Fruit fly (Drosophila melanogaster) whole organism, embryonic: Measurements from ENCODE around the gene CG9737.

Source experiments
- Aef1 ChIP-seq: fragments of 200-800 bp; sonication (Bioruptor generic); IDR thresholded peaks from 3 replicates; pipeline ENCODE4 v1.3.6; 2022; ENCODE audit warnings: missing biosample characterization, missing genetic modification characterization
- Antp ChIP-seq: fragments of 200-800 bp; sonication (Bioruptor generic); optimal IDR thresholded peaks from 3 replicates; lab custom pipeline; 2016; ENCODE audit warnings: missing biosample characterization, missing genetic modification characterization
- CG13624 ChIP-seq: fragments of 200-800 bp; sonication (Bioruptor generic); optimal IDR thresholded peaks from 2 replicates; lab custom pipeline; 2016; ENCODE audit warnings: missing biosample characterization, missing genetic modification characterization
- CG1529 ChIP-seq: fragments of 200-800 bp; sonication (Bioruptor generic); optimal IDR thresholded peaks from 3 replicates; lab custom pipeline; 2018; ENCODE audit warnings: missing biosample characterization, missing genetic modification characterization
- CG1603 ChIP-seq: fragments of 200-800 bp; sonication (Bioruptor generic); optimal IDR thresholded peaks from 2 replicates; lab custom pipeline; 2019; ENCODE audit warnings: missing biosample characterization, mild to moderate bottlenecking, missing genetic modification characterization, moderate library complexity
- CG17829 ChIP-seq: fragments of 200-800 bp; optimal IDR thresholded peaks from 2 replicates; lab custom pipeline; 2019; ENCODE audit warnings: missing biosample characterization, mild to moderate bottlenecking, missing genetic modification characterization, moderate library complexity
- CG18262 ChIP-seq: fragments of 200-800 bp; optimal IDR thresholded peaks from 3 replicates; lab custom pipeline; 2019; ENCODE audit warnings: missing biosample characterization, mild to moderate bottlenecking, missing genetic modification characterization, moderate library complexity
- CG18764 ChIP-seq: fragments of 200-800 bp; sonication (Bioruptor generic); optimal IDR thresholded peaks from 3 replicates; lab custom pipeline; 2016; ENCODE audit warnings: missing biosample characterization, missing genetic modification characterization
- CG2202 ChIP-seq: fragments of 200-800 bp; sonication (Bioruptor generic); optimal IDR thresholded peaks from 2 replicates; lab custom pipeline; 2018; ENCODE audit warnings: missing biosample characterization, mild to moderate bottlenecking, missing genetic modification characterization
- CG3726 ChIP-seq: fragments of 200-800 bp; sonication (Bioruptor generic); IDR thresholded peaks from 3 replicates; pipeline ENCODE4, ENCODE4 v1.3.6; 2022; ENCODE audit warnings: missing biosample characterization, missing genetic modification characterization
- CG42726 ChIP-seq: fragments of 200-800 bp; sonication (Bioruptor generic); IDR thresholded peaks from 2 replicates; pipeline ENCODE4 v1.3.6; 2022; ENCODE audit warnings: missing biosample characterization, missing genetic modification characterization; ENCODE audit not compliant: partially characterized antibody
- CG43689 ChIP-seq: fragments of 200-800 bp; sonication (Bioruptor generic); IDR thresholded peaks from 2 replicates; pipeline ENCODE4 v1.3.6; 2022; ENCODE audit warnings: missing biosample characterization, missing genetic modification characterization
- CG6254 ChIP-seq: fragments of 200-800 bp; sonication (Bioruptor generic); optimal IDR thresholded peaks from 3 replicates; lab custom pipeline; 2017; ENCODE audit warnings: mild to moderate bottlenecking, missing biosample characterization, missing genetic modification reagents, missing genetic modification characterization
- CG6765 ChIP-seq: fragments of 200-800 bp; sonication (Bioruptor generic); optimal IDR thresholded peaks from 3 replicates; lab custom pipeline; 2017; ENCODE audit warnings: missing biosample characterization, mild to moderate bottlenecking, missing genetic modification characterization
- CG8924 ChIP-seq: fragments of 200-800 bp; optimal IDR thresholded peaks from 3 replicates; lab custom pipeline; 2019; ENCODE audit warnings: missing biosample characterization, mild to moderate bottlenecking, missing genetic modification characterization, moderate library complexity
- CG9437 ChIP-seq: fragments of 200-800 bp; sonication (Bioruptor generic); optimal IDR thresholded peaks from 2 replicates; lab custom pipeline; 2018; ENCODE audit warnings: missing biosample characterization, mild to moderate bottlenecking, missing genetic modification characterization
- CG9817 ChIP-seq: fragments of 200-800 bp; sonication (Bioruptor generic); optimal IDR thresholded peaks from 2 replicates; lab custom pipeline; 2018; ENCODE audit warnings: missing biosample characterization, mild to moderate bottlenecking, missing genetic modification characterization, moderate library complexity
- Dip3 ChIP-seq: fragments of 200-800 bp; sonication (Bioruptor generic); optimal IDR thresholded peaks from 3 replicates; lab custom pipeline; 2016; ENCODE audit warnings: missing biosample characterization, missing genetic modification characterization
- Doc2 ChIP-seq: fragments of 200-800 bp; sonication (Bioruptor generic); IDR thresholded peaks from 2 replicates; pipeline ENCODE4 v1.3.6; 2022; ENCODE audit warnings: missing biosample characterization, missing genetic modification characterization
- Dp ChIP-seq: fragments of 200-800 bp; sonication (Bioruptor generic); optimal IDR thresholded peaks from 2 replicates; lab custom pipeline; 2018; ENCODE audit warnings: missing biosample characterization, mild to moderate bottlenecking, missing genetic modification characterization, moderate library complexity
- Dref ChIP-seq: fragments of 200-800 bp; sonication (Bioruptor generic); IDR thresholded peaks from 2 replicates; pipeline ENCODE4 v1.3.6; 2022; ENCODE audit warnings: missing biosample characterization, missing genetic modification characterization
- HmgZ ChIP-seq: fragments of 200-800 bp; sonication (Bioruptor generic); optimal IDR thresholded peaks from 2 replicates; lab custom pipeline; 2018; ENCODE audit warnings: missing biosample characterization, mild to moderate bottlenecking, missing genetic modification characterization
- NK7.1 ChIP-seq: fragments of 200-800 bp; sonication (Bioruptor generic); optimal IDR thresholded peaks from 3 replicates; lab custom pipeline; 2016; ENCODE audit warnings: missing biosample characterization, missing genetic modification characterization
- Ravus ChIP-seq: fragments of 200-800 bp; sonication (Bioruptor generic); IDR thresholded peaks from 2 replicates; pipeline ENCODE4 v1.3.6; 2022; ENCODE audit warnings: missing biosample characterization, missing genetic modification characterization
- TFAM ChIP-seq: fragments of 200-800 bp; sonication (Bioruptor generic); optimal IDR thresholded peaks from 2 replicates; lab custom pipeline; 2017; ENCODE audit warnings: missing biosample characterization, missing genetic modification characterization, inconsistent platforms
- Xbp1 ChIP-seq: fragments of 200-800 bp; sonication (Bioruptor generic); optimal IDR thresholded peaks from 3 replicates; lab custom pipeline; 2016; ENCODE audit warnings: missing biosample characterization, mild to moderate bottlenecking, missing genetic modification characterization
- ash1 ChIP-seq: fragments of 200-800 bp; sonication (Bioruptor generic); optimal IDR thresholded peaks from 2 replicates; lab custom pipeline; 2018; ENCODE audit warnings: missing biosample characterization, mild to moderate bottlenecking, missing genetic modification characterization
- bbx ChIP-seq: fragments of 200-800 bp; sonication (Bioruptor generic); IDR thresholded peaks from 2 replicates; pipeline ENCODE4 v1.3.6; 2022; ENCODE audit warnings: missing biosample characterization, missing genetic modification characterization; ENCODE audit not compliant: partially characterized antibody
- chn ChIP-seq: fragments of 200-800 bp; sonication (Bioruptor generic); optimal IDR thresholded peaks from 2 replicates; lab custom pipeline; 2016; ENCODE audit warnings: missing biosample characterization, missing genetic modification characterization
- crc ChIP-seq: fragments of 200-800 bp; sonication (Bioruptor generic); optimal IDR thresholded peaks from 2 replicates; lab custom pipeline; 2016; ENCODE audit warnings: missing biosample characterization, missing genetic modification characterization
- ems ChIP-seq: fragments of 200-800 bp; sonication (Bioruptor generic); optimal IDR thresholded peaks from 3 replicates; lab custom pipeline; 2016; ENCODE audit warnings: missing biosample characterization, missing genetic modification characterization
- fd3F ChIP-seq: fragments of 200-800 bp; sonication (Bioruptor generic); optimal IDR thresholded peaks from 2 replicates; lab custom pipeline; 2018; ENCODE audit warnings: missing biosample characterization, mild to moderate bottlenecking, missing genetic modification characterization, moderate library complexity
- fd64A ChIP-seq: fragments of 200-800 bp; sonication (Bioruptor generic); optimal IDR thresholded peaks from 3 replicates; lab custom pipeline; 2018; ENCODE audit warnings: missing biosample characterization, mild to moderate bottlenecking, missing genetic modification characterization
- fu2 ChIP-seq: fragments of 200-800 bp; sonication (Bioruptor generic); optimal IDR thresholded peaks from 2 replicates; lab custom pipeline; 2016; ENCODE audit warnings: missing biosample characterization, missing genetic modification characterization
- gcm ChIP-seq: fragments of 200-800 bp; sonication (Bioruptor generic); optimal IDR thresholded peaks from 2 replicates; lab custom pipeline; 2019; ENCODE audit warnings: missing biosample characterization, mild to moderate bottlenecking, missing genetic modification characterization, moderate library complexity
- hb ChIP-seq: fragments of 200-800 bp; sonication (Bioruptor generic); IDR thresholded peaks from 3 replicates; pipeline ENCODE4 v1.3.6; 2022; ENCODE audit warnings: missing biosample characterization, missing genetic modification characterization; ENCODE audit not compliant: partially characterized antibody
- hbn ChIP-seq: fragments of 200-800 bp; sonication (Bioruptor generic); IDR thresholded peaks from 2 replicates; pipeline ENCODE4 v1.3.6; 2022; ENCODE audit warnings: missing biosample characterization, missing genetic modification characterization; ENCODE audit not compliant: partially characterized antibody
- lilli ChIP-seq: fragments of 200-800 bp; sonication (Bioruptor generic); optimal IDR thresholded peaks from 3 replicates; lab custom pipeline; 2016; ENCODE audit warnings: missing biosample characterization, missing genetic modification characterization
- lov ChIP-seq, 2 experiments: fragments of 200-800 bp in 1 of 2; fragments of >200 bp in 1 of 2; sonication (Bioruptor generic) in 1 of 2; IDR thresholded peaks in 1 of 2; optimal IDR thresholded peaks in 1 of 2; 2 replicates in 1 of 2; 3 replicates in 1 of 2; pipeline versions ENCODE4 v1.3.6 to Lab custom; 2017 to 2022; ENCODE audit warnings: missing biosample characterization in 1 of 2, missing genetic modification characterization in 1 of 2
- luna ChIP-seq: fragments of 200-800 bp; sonication (Bioruptor generic); optimal IDR thresholded peaks from 2 replicates; lab custom pipeline; 2016; ENCODE audit warnings: missing biosample characterization, missing genetic modification characterization
- oc ChIP-seq: fragments of 200-800 bp; sonication (Bioruptor generic); optimal IDR thresholded peaks from 2 replicates; lab custom pipeline; 2018; ENCODE audit warnings: missing biosample characterization, mild to moderate bottlenecking, missing genetic modification characterization, moderate library complexity
- pan ChIP-seq, 4 experiments: fragments of >200 bp in 3 of 4; fragments of 200-800 bp in 1 of 4; sonication (Bioruptor generic) in 1 of 4; optimal IDR thresholded peaks in 3 of 4; IDR thresholded peaks in 1 of 4; 2 replicates each; pipeline versions ENCODE4 v1.3.6 to Lab custom; 2017 to 2022; ENCODE audit warnings: missing biosample characterization in 2 of 4, missing genetic modification characterization in 2 of 4, mixed read lengths in 1 of 4
- pb ChIP-seq: fragments of 200-800 bp; sonication (Bioruptor generic); optimal IDR thresholded peaks from 3 replicates; lab custom pipeline; 2016; ENCODE audit warnings: missing biosample characterization, missing genetic modification characterization
- sc ChIP-seq, 3 experiments: fragments of >200 bp in 2 of 3; fragments of 200-800 bp in 1 of 3; sonication (Bioruptor generic) in 1 of 3; optimal IDR thresholded peaks; 2 replicates in 2 of 3; 3 replicates in 1 of 3; lab custom pipeline; 2017; ENCODE audit warnings: mild to moderate bottlenecking in 1 of 3, missing biosample characterization in 1 of 3, missing genetic modification characterization in 1 of 3, missing genetic modification reagents in 1 of 3
- shn ChIP-seq: fragments of 200-800 bp; sonication (Bioruptor generic); optimal IDR thresholded peaks from 3 replicates; lab custom pipeline; 2016; ENCODE audit warnings: missing biosample characterization, missing genetic modification characterization
- tap ChIP-seq: fragments of 200-800 bp; optimal IDR thresholded peaks from 3 replicates; lab custom pipeline; 2019; ENCODE audit warnings: missing biosample characterization, mild to moderate bottlenecking, missing genetic modification characterization, moderate library complexity
- wor ChIP-seq: fragments of 200-800 bp; sonication (Bioruptor generic); IDR thresholded peaks from 2 replicates; pipeline ENCODE4 v1.3.6; 2022; ENCODE audit warnings: missing biosample characterization, missing genetic modification characterization

The CG9737 gene

DNA sequence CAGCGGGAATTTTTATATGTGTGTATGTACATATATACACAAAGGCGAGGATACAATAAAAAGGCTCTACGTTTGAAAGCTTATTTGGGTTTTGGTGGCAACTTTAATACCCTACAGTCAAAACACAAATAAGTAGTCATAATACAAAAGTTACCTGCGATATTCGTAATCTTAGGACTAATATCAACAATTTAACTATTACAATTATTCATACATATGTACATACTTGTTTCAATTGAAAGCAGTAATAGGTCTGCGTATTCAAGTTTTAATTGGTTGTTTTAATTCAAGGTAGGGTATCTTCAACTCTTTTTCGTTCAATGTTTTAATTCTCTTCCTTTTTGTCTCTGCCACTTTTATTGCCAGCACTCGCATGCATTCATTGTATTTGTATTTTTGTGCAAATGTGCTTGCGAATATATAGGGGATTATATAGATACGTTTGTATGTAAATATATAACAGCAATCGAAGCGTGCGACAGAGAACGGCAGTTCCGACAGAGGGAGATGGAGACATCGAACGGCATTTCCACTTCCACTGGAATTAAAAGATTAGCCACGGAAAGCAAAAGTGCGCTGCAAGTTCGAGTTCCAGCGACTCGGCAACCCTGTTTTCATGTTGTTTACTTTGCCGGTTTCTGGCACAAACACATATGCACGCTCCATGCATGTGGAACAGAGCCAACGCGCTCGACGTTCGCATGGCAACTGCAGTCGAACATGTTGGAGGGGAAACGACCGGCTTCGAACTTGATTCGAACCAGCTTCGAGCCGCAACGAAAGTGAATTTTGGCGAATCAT is 33.6 kb upstream of the CG9737 start (continued):
- TF ChIP-seq Antp (GFP tag; lab: Kevin White, UChicago) = peak; percentile 54
- 0 out of 3 replicates have a peak, but pooled peaks have one; percentile 20 for TF ChIP-seq CG3726 (GFP tag; lab: Robert Waterston, UW)
- TF ChIP-seq CG18262 = peak; percentile 32
- peak; percentile 23 for TF ChIP-seq crc (GFP tag; lab: Kevin White, UChicago)
- TF ChIP-seq pan (optimal IDR thresholded peaks at IDR 0.05; lab: Kevin White, UChicago) = no peak
- TF ChIP-seq pan (GFP tag; optimal IDR thresholded peaks at IDR 0.05 in 1 of 2, IDR thresholded peaks at IDR 0.05 in 1 of 2) = peak in 1 of 2 experiments; percentile 39
- TF ChIP-seq fu2 = no peak
- peak; percentile 26 for TF ChIP-seq CG18764 (GFP tag; lab: Kevin White, UChicago)
- peak; percentile 26 for TF ChIP-seq fd3F (GFP tag; lab: Kevin White, UChicago)
- TF ChIP-seq pb (GFP tag; lab: Kevin White, UChicago) = peak; percentile 8
- no peak for TF ChIP-seq luna
- TF ChIP-seq Dip3 (GFP tag; lab: Kevin White, UChicago) = no peak
- peak; percentile 57 for TF ChIP-seq gcm (GFP tag; lab: Kevin White, UChicago)
- TF ChIP-seq NK7.1 (GFP tag; lab: Kevin White, UChicago) = no peak
- 0 out of 2 replicates have a peak, but pooled peaks have one; percentile 19 for TF ChIP-seq bbx (GFP tag; lab: Robert Waterston, UW)
- TF ChIP-seq hb (GFP tag; lab: Robert Waterston, UW) = no peak
- TF ChIP-seq Ravus (GFP tag; lab: Robert Waterston, UW) = no peak
- TF ChIP-seq CG2202 (tag; lab: Kevin White, UChicago) = peak; percentile 60
- no peak for TF ChIP-seq Doc2 (GFP tag; lab: Robert Waterston, UW)
- no peak for TF ChIP-seq ash1 (GFP tag; lab: Kevin White, UChicago)
- TF ChIP-seq CG8924 (tag; lab: Kevin White, UChicago) = peak; percentile 17
- TF ChIP-seq sc (optimal IDR thresholded peaks at IDR 0.05; lab: Kevin White, UChicago) = no peak
- peak; percentile 16 for TF ChIP-seq sc (GFP tag; optimal IDR thresholded peaks at IDR 0.05; lab: Kevin White, UChicago)
- no peak for TF ChIP-seq hbn (GFP tag; lab: Robert Waterston, UW)
- TF ChIP-seq lilli (GFP tag; lab: Kevin White, UChicago) = peak; percentile 54
- peak; percentile 39 for TF ChIP-seq CG1529 (GFP tag; lab: Kevin White, UChicago)
- TF ChIP-seq Xbp1 (GFP tag; lab: Kevin White, UChicago) = peak; percentile 48
- TF ChIP-seq oc (tag; lab: Kevin White, UChicago) = peak; percentile 84
- TF ChIP-seq CG6765 (GFP tag; lab: Kevin White, UChicago) = peak; percentile 1
- peak; percentile 27 for TF ChIP-seq CG9817 (tag; lab: Kevin White, UChicago)
- peak; percentile 32 for TF ChIP-seq shn (GFP tag; lab: Kevin White, UChicago)
- no peak for TF ChIP-seq wor (GFP tag; lab: Robert Waterston, UW)
- peak; percentile 25 for TF ChIP-seq fd64A (GFP tag; lab: Kevin White, UChicago)
- TF ChIP-seq lov (optimal IDR thresholded peaks at IDR 0.05; lab: Kevin White, UChicago) = no peak
- TF ChIP-seq lov (GFP tag; IDR thresholded peaks at IDR 0.05; lab: Robert Waterston, UW) = peak; percentile 76; the same call in 1 of the 3 replicates
- no peak for TF ChIP-seq Dref
- no peak for TF ChIP-seq Dp
- 0 out of 2 replicates have a peak, but pooled peaks have one; percentile 8 for TF ChIP-seq CG42726 (GFP tag; lab: Robert Waterston, UW)
- TF ChIP-seq HmgZ (tag; lab: Kevin White, UChicago) = no peak
- peak; percentile 61 for TF ChIP-seq CG6254
- TF ChIP-seq CG9437 (GFP tag; lab: Kevin White, UChicago) = peak; percentile 27
- TF ChIP-seq CG17829 (tag; lab: Kevin White, UChicago) = peak; percentile 51
- TF ChIP-seq TFAM = no peak
- TF ChIP-seq CG1603 (tag; lab: Kevin White, UChicago) = peak; percentile 64
- TF ChIP-seq tap (tag; lab: Kevin White, UChicago) = peak; percentile 35
- TF ChIP-seq CG13624 (GFP tag; lab: Kevin White, UChicago) = peak; percentile 50
- peak; percentile 33 for TF ChIP-seq ems
- peak; percentile 30 for TF ChIP-seq chn (GFP tag; lab: Kevin White, UChicago)
- peak; percentile 20; the same call in 1 of the 3 replicates for TF ChIP-seq Aef1
- TF ChIP-seq CG43689 (GFP tag; lab: Robert Waterston, UW) = no peak
